Worm (Caenorhabditis elegans) whole organism, L1 larva: Measurements from ENCODE around the gene ZK1248.20.

ENCODE experiments used
- C16A3.4 ChIP-seq: fragments of 150-350 bp; optimal IDR thresholded peaks from 2 replicates; lab custom pipeline; 2014; ENCODE audit warnings: missing biosample characterization, missing genetic modification characterization
- F16B12.6 ChIP-seq: fragments of 150-350 bp; optimal IDR thresholded peaks from 2 replicates; lab custom pipeline; 2014; ENCODE audit warnings: missing biosample characterization, missing genetic modification characterization
- Y116A8C.19 ChIP-seq: sonication (generic microtip); optimal IDR thresholded peaks from 2 replicates; lab custom pipeline; 2016; ENCODE audit warnings: missing compliant biosample characterization, missing genetic modification characterization, borderline replicate concordance
- alr-1 ChIP-seq: fragments of 200-800 bp; sonication (Bioruptor generic); optimal IDR thresholded peaks from 2 replicates; lab custom pipeline; 2018; ENCODE audit warnings: borderline replicate concordance, mild to moderate bottlenecking, missing genetic modification characterization, missing compliant biosample characterization
- ceh-82 ChIP-seq, 3 experiments: fragments of 150-350 bp in 1 of 3; sonication (generic microtip) in 2 of 3; optimal IDR thresholded peaks; 2 replicates each; lab custom pipeline; 2014 to 2017; ENCODE audit warnings: missing biosample characterization in 3 of 3, missing genetic modification characterization in 3 of 3
- ceh-90 ChIP-seq: sonication (generic microtip); optimal IDR thresholded peaks from 2 replicates; lab custom pipeline; 2016; ENCODE audit warnings: missing genetic modification characterization, missing compliant biosample characterization
- dpl-1 ChIP-seq, 3 experiments: fragments of 150-350 bp in 2 of 3; sonication (generic microtip) in 1 of 3; optimal IDR thresholded peaks; 2 replicates each; lab custom pipeline; 2014 to 2017; ENCODE audit warnings: missing biosample characterization in 3 of 3, missing genetic modification characterization in 3 of 3, missing genetic modification reagents in 3 of 3
- dsc-1 ChIP-seq: sonication (generic microtip); optimal IDR thresholded peaks from 2 replicates; lab custom pipeline; 2016; ENCODE audit warnings: mild to moderate bottlenecking, missing genetic modification characterization, missing compliant biosample characterization
- efl-1 ChIP-seq, 4 experiments: fragments of 150-350 bp; optimal IDR thresholded peaks in 3 of 4; peaks in 1 of 4; 1 replicate in 1 of 4; 2 replicates in 3 of 4; lab custom pipeline; 2014; ENCODE audit warnings: missing biosample characterization in 2 of 4, missing genetic modification characterization in 2 of 4, missing genetic modification reagents in 2 of 4
- egl-13 ChIP-seq: sonication (generic microtip); optimal IDR thresholded peaks from 2 replicates; lab custom pipeline; 2016; ENCODE audit warnings: missing genotype, missing genetic modification reagents, missing genetic modification characterization, missing compliant biosample characterization
- egl-27 ChIP-seq, 2 experiments: fragments of 150-350 bp in 1 of 2; sonication (generic microtip); optimal IDR thresholded peaks; 3 replicates each; lab custom pipeline; 2017 to 2018; ENCODE audit warnings: missing biosample characterization in 2 of 2, missing genetic modification characterization in 2 of 2, missing genetic modification reagents in 2 of 2
- elt-2 ChIP-seq: sonication (generic microtip); optimal IDR thresholded peaks from 2 replicates; lab custom pipeline; 2016; ENCODE audit warnings: missing genetic modification characterization, mild to moderate bottlenecking, inconsistent platforms, missing compliant biosample characterization, missing genetic modification reagents
- elt-3 ChIP-seq, 6 experiments: fragments of 150-350 bp in 1 of 6; sonication (generic microtip); optimal IDR thresholded peaks; 2 replicates each; lab custom pipeline; 2017 to 2018; ENCODE audit warnings: missing biosample characterization in 6 of 6, missing genetic modification characterization in 6 of 6, inconsistent platforms in 1 of 6
- ets-5 ChIP-seq: fragments of 200-800 bp; sonication (Bioruptor generic); IDR thresholded peaks from 2 replicates; pipeline ENCODE4 v1.3.6; 2022; ENCODE audit warnings: missing genetic modification characterization, missing compliant biosample characterization
- fkh-4 ChIP-seq: sonication (generic microtip); optimal IDR thresholded peaks from 2 replicates; lab custom pipeline; 2016; ENCODE audit warnings: missing compliant biosample characterization, missing genetic modification characterization, borderline replicate concordance
- fkh-8 ChIP-seq: sonication (generic microtip); optimal IDR thresholded peaks from 2 replicates; lab custom pipeline; 2016; ENCODE audit warnings: mild to moderate bottlenecking, missing genetic modification characterization, missing compliant biosample characterization
- fos-1 ChIP-seq: fragments of 150-350 bp; optimal IDR thresholded peaks from 2 replicates; lab custom pipeline; 2014; ENCODE audit warnings: missing biosample characterization, missing genetic modification characterization
- hpl-2 ChIP-seq: fragments of 150-350 bp; optimal IDR thresholded peaks from 2 replicates; lab custom pipeline; 2014; ENCODE audit warnings: missing biosample characterization, missing genetic modification reagents, missing genetic modification characterization
- isw-1 ChIP-seq: fragments of 200-800 bp; sonication (Bioruptor generic); IDR thresholded peaks from 2 replicates; pipeline ENCODE4 v1.3.6; 2022; ENCODE audit warnings: missing genetic modification characterization, missing compliant biosample characterization
- jun-1 ChIP-seq: fragments of 150-350 bp; optimal IDR thresholded peaks from 2 replicates; lab custom pipeline; 2014; ENCODE audit warnings: missing biosample characterization, missing genetic modification reagents, missing genetic modification characterization
- lin-14 ChIP-seq: fragments of 200-800 bp; sonication (Bioruptor generic); optimal IDR thresholded peaks from 2 replicates; lab custom pipeline; 2018; ENCODE audit warnings: mild to moderate bottlenecking, missing genetic modification characterization, moderate library complexity, missing compliant biosample characterization
- lin-35 ChIP-seq, 2 experiments: fragments of 150-350 bp; optimal IDR thresholded peaks; 2 replicates each; lab custom pipeline; 2014; ENCODE audit warnings: missing biosample characterization in 2 of 2, missing genetic modification characterization in 2 of 2, missing genetic modification reagents in 2 of 2
- lir-3 ChIP-seq: sonication (generic microtip); optimal IDR thresholded peaks from 2 replicates; lab custom pipeline; 2016; ENCODE audit warnings: mild to moderate bottlenecking, missing genetic modification characterization, moderate library complexity, missing compliant biosample characterization; ENCODE audit not compliant: poor library complexity
- lsy-2 ChIP-seq, 2 experiments: fragments of 150-350 bp; optimal IDR thresholded peaks; 2 replicates each; lab custom pipeline; 2014; ENCODE audit warnings: missing biosample characterization in 2 of 2, missing genetic modification characterization in 2 of 2
- mab-9 ChIP-seq: fragments of 200-800 bp; sonication (Bioruptor generic); IDR thresholded peaks from 2 replicates; pipeline ENCODE4 v1.3.6; 2022; ENCODE audit warnings: missing genetic modification reagents, missing genetic modification characterization, missing compliant biosample characterization
- mdl-1 ChIP-seq, 2 experiments: fragments of 150-350 bp; optimal IDR thresholded peaks; 2 replicates each; lab custom pipeline; 2014 to 2017; ENCODE audit warnings: missing biosample characterization in 2 of 2, missing genetic modification characterization in 2 of 2, inconsistent platforms in 1 of 2
- mef-2 ChIP-seq: fragments of 150-350 bp; optimal IDR thresholded peaks from 2 replicates; lab custom pipeline; 2014; ENCODE audit warnings: missing biosample characterization, missing genetic modification characterization
- mep-1 ChIP-seq: fragments of 150-350 bp; optimal IDR thresholded peaks from 2 replicates; lab custom pipeline; 2014; ENCODE audit warnings: missing biosample characterization, missing genetic modification characterization
- nhr-12 ChIP-seq: sonication (generic microtip); optimal IDR thresholded peaks from 2 replicates; lab custom pipeline; 2017; ENCODE audit warnings: missing biosample characterization, missing genetic modification characterization
- nhr-19 ChIP-seq: fragments of 200-800 bp; sonication (Bioruptor generic); conservative IDR thresholded peaks from 2 replicates; pipeline ENCODE4 v1.3.6; 2022; ENCODE audit warnings: missing genetic modification characterization, missing compliant biosample characterization
- nhr-20 ChIP-seq: sonication (generic microtip); optimal IDR thresholded peaks from 2 replicates; lab custom pipeline; 2016; ENCODE audit warnings: mild to moderate bottlenecking, missing genetic modification characterization, missing compliant biosample characterization
- nhr-28 ChIP-seq: fragments of 150-350 bp; optimal IDR thresholded peaks from 2 replicates; lab custom pipeline; 2014; ENCODE audit warnings: missing biosample characterization, missing genetic modification characterization
- nhr-47 ChIP-seq: sonication (generic microtip); optimal IDR thresholded peaks from 2 replicates; lab custom pipeline; 2016; ENCODE audit warnings: mild to moderate bottlenecking, missing genetic modification characterization, moderate library complexity, missing compliant biosample characterization
- nhr-71 ChIP-seq: sonication (generic microtip); optimal IDR thresholded peaks from 2 replicates; lab custom pipeline; 2016; ENCODE audit warnings: mild to moderate bottlenecking, missing genetic modification characterization, moderate library complexity, missing compliant biosample characterization
- nhr-76 ChIP-seq: sonication (generic microtip); optimal IDR thresholded peaks from 2 replicates; lab custom pipeline; 2017; ENCODE audit warnings: missing biosample characterization, missing genetic modification characterization
- nhr-77 ChIP-seq: fragments of 150-350 bp; optimal IDR thresholded peaks from 2 replicates; lab custom pipeline; 2014; ENCODE audit warnings: missing biosample characterization, missing genetic modification characterization
- nhr-84 ChIP-seq: sonication (generic microtip); optimal IDR thresholded peaks from 2 replicates; lab custom pipeline; 2017; ENCODE audit warnings: missing biosample characterization, missing genetic modification characterization
- pqm-1 ChIP-seq: sonication (generic microtip); optimal IDR thresholded peaks from 3 replicates; lab custom pipeline; 2017; ENCODE audit warnings: missing biosample characterization, missing genetic modification characterization
- skn-1 ChIP-seq: fragments of 150-350 bp; optimal IDR thresholded peaks from 2 replicates; lab custom pipeline; 2014; ENCODE audit warnings: missing biosample characterization, missing genetic modification characterization
- snpc-4 ChIP-seq: fragments of 150-350 bp; optimal IDR thresholded peaks from 2 replicates; lab custom pipeline; 2014; ENCODE audit warnings: missing biosample characterization, missing genetic modification characterization
- snu-23 ChIP-seq: sonication (generic microtip); optimal IDR thresholded peaks from 2 replicates; lab custom pipeline; 2016; ENCODE audit warnings: missing genetic modification characterization, missing compliant biosample characterization
- sox-4 ChIP-seq: sonication (generic microtip); optimal IDR thresholded peaks from 2 replicates; lab custom pipeline; 2016; ENCODE audit warnings: missing genetic modification characterization, missing compliant biosample characterization
- sptf-1 ChIP-seq: fragments of 150-350 bp; optimal IDR thresholded peaks from 2 replicates; lab custom pipeline; 2014; ENCODE audit warnings: missing biosample characterization, missing genetic modification characterization
- swsn-7 ChIP-seq: sonication (generic microtip); optimal IDR thresholded peaks from 2 replicates; lab custom pipeline; 2016; ENCODE audit warnings: missing genetic modification characterization, missing compliant biosample characterization
- unc-130 ChIP-seq: fragments of 150-350 bp; optimal IDR thresholded peaks from 2 replicates; lab custom pipeline; 2017; ENCODE audit warnings: missing biosample characterization, missing genetic modification characterization, inconsistent platforms
- unc-30 ChIP-seq: sonication (generic microtip); optimal IDR thresholded peaks from 2 replicates; lab custom pipeline; 2017; ENCODE audit warnings: missing biosample characterization, missing genetic modification characterization
- unc-62 ChIP-seq: fragments of 150-350 bp; optimal IDR thresholded peaks from 2 replicates; lab custom pipeline; 2014; ENCODE audit warnings: missing biosample characterization, missing genetic modification reagents, missing genetic modification characterization
- unc-86 ChIP-seq: sonication (generic microtip); optimal IDR thresholded peaks from 2 replicates; lab custom pipeline; 2016; ENCODE audit warnings: missing genetic modification characterization, missing compliant biosample characterization
- vab-15 ChIP-seq: sonication (generic microtip); optimal IDR thresholded peaks from 2 replicates; lab custom pipeline; 2017; ENCODE audit warnings: missing genotype, mild to moderate bottlenecking, missing genetic modification characterization, missing compliant biosample characterization
- xbp-1 ChIP-seq: sonication (generic microtip); optimal IDR thresholded peaks from 2 replicates; lab custom pipeline; 2016; ENCODE audit warnings: missing genetic modification characterization, missing compliant biosample characterization
- zip-4 ChIP-seq: fragments of 200-800 bp; sonication (Bioruptor generic); optimal IDR thresholded peaks from 2 replicates; lab custom pipeline; 2018; ENCODE audit warnings: mild to moderate bottlenecking, missing genetic modification characterization, moderate library complexity, missing compliant biosample characterization
- ztf-11 ChIP-seq, 2 experiments: sonication (generic microtip); optimal IDR thresholded peaks; 2 replicates each; lab custom pipeline; 2016 to 2017; ENCODE audit warnings: missing genetic modification characterization in 2 of 2, missing biosample characterization in 1 of 2, missing compliant biosample characterization in 1 of 2

The ZK1248.20 gene

ce11 chrII:5844694-5845129 lies 28.3 kb downstream of the ZK1248.20 start (continued):
- TF ChIP-seq ceh-82 (tag; optimal IDR thresholded peaks at IDR 0.05; lab: Kevin White, UChicago) (peak; percentile 95 to 98 (median 98)), fkh-8 (tag; lab: Kevin White, UChicago) (peak; percentile 100), egl-27 (tag; optimal IDR thresholded peaks at IDR 0.05; lab: Kevin White, UChicago) (peak; percentile 86 to 97), snu-23 (GFP tag; lab: Kevin White, UChicago) (peak; percentile 100), hpl-2 (GFP tag; lab: Kevin White, UChicago) (peak; percentile 99), nhr-47 (tag; lab: Kevin White, UChicago) (peak; percentile 100), vab-15 (tag; lab: Kevin White, UChicago) (peak; percentile 93), alr-1 (no peak), mab-9 (GFP tag; lab: Robert Waterston, UW) (peak; percentile 99), skn-1 (peak; percentile 91), nhr-12 (peak; percentile 80), mdl-1 (tag; optimal IDR thresholded peaks at IDR 0.05; lab: Kevin White, UChicago) (peak; percentile 46 to 94), nhr-20 (tag; lab: Kevin White, UChicago) (peak; percentile 100), dsc-1 (tag; lab: Kevin White, UChicago) (peak; percentile 100), lin-35 (GFP tag; optimal IDR thresholded peaks at IDR 0.05; lab: Kevin White, UChicago) (peak; percentile 89 to 95), ztf-11 (tag; optimal IDR thresholded peaks at IDR 0.05; lab: Kevin White, UChicago) (peak; percentile 93 to 98), jun-1 (peak; percentile 98), F16B12.6 (tag; lab: Kevin White, UChicago) (peak; percentile 75), zip-4 (GFP tag; lab: Kevin White, UChicago) (peak; percentile 95), C16A3.4 (tag; lab: Kevin White, UChicago) (peak; percentile 99), fos-1 (tag; lab: Kevin White, UChicago) (peak; percentile 98), isw-1 (GFP tag; lab: Robert Waterston, UW) (peak; percentile 99), lsy-2 (tag; optimal IDR thresholded peaks at IDR 0.05; lab: Kevin White, UChicago) (peak; percentile 96 to 97), lir-3 (tag; lab: Kevin White, UChicago) (peak; percentile 96), lin-14 (GFP tag; lab: Kevin White, UChicago) (peak; percentile 99), sox-4 (tag; lab: Kevin White, UChicago) (peak; percentile 99), mef-2 (tag; lab: Kevin White, UChicago) (peak; percentile 93), fkh-4 (tag; lab: Kevin White, UChicago) (peak; percentile 94), unc-130 (tag; lab: Kevin White, UChicago) (peak; percentile 98), nhr-76 (peak; percentile 80), mep-1 (peak; percentile 99), dpl-1 (GFP tag; optimal IDR thresholded peaks at IDR 0.05; lab: Kevin White, UChicago) (peak; percentile 82 to 84 (median 82)), sptf-1 (tag; lab: Kevin White, UChicago) (no peak), xbp-1 (tag; lab: Kevin White, UChicago) (peak; percentile 99), ceh-90 (tag; lab: Kevin White, UChicago) (peak; percentile 72), elt-2 (tag; lab: Kevin White, UChicago) (peak; percentile 100), nhr-77 (tag; lab: Kevin White, UChicago) (peak; percentile 99), unc-62 (no peak), nhr-84 (tag; lab: Kevin White, UChicago) (peak; percentile 85), nhr-19 (GFP tag; lab: Robert Waterston, UW) (peak; percentile 99), snpc-4 (tag; lab: Kevin White, UChicago) (peak; percentile 100), unc-86 (tag; lab: Kevin White, UChicago) (peak; percentile 99), egl-13 (peak; percentile 99), swsn-7 (tag; lab: Kevin White, UChicago) (peak; percentile 100), pqm-1 (tag; lab: Kevin White, UChicago) (peak; percentile 76), efl-1 (optimal IDR thresholded peaks at IDR 0.05; lab: Kevin White, UChicago) (peak; percentile 92), efl-1 (GFP tag; optimal IDR thresholded peaks at IDR 0.05 in 1 of 2; lab: Kevin White, UChicago) (peak; percentile 77 to 98), nhr-71 (tag; lab: Kevin White, UChicago) (peak; percentile 100), ets-5 (peak; percentile 84; the same call in 1 of the 2 replicates), elt-3 (tag; optimal IDR thresholded peaks at IDR 0.05; lab: Kevin White, UChicago) (peak in 5 of 6 experiments; percentile 91 to 99 (median 95)), Y116A8C.19 (tag; lab: Kevin White, UChicago) (peak; percentile 48), unc-30 (tag; lab: Kevin White, UChicago) (peak; percentile 82), nhr-28 (tag; lab: Kevin White, UChicago) (peak; percentile 77)
